Fruit fly (Drosophila melanogaster): ENCODE data around the gene CG14864.
A peak's percentile ranks its signal among the peaks of the same experiment; 100 is the strongest.

CG14864 gene

DNA sequence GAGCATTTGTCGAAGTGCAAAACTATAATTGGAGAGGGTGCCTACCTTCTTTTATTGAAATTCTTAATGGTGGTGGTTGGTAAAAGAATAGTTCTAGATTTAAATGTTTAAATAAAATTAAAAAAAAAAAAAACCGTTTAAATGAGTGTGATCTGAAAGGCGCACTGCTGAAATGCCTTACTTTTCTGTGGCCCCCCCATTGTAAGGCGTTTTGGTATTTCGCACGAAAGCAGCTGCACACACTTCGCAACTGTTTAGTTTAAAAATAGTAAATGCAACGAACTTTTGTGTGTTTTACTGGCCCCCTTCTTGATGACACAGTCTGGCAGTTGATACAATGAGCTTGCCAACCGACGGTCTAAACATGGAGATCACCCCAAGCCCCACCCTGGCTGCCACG, at the start of gene CG14864, which contains the start of gene Zip88E:
Gene CG14864, minus strand, starts transcription at position 113 of the 400 bp plus-strand sequence.
Gene Zip88E, plus strand, starts transcription at position 237 of the 400 bp plus-strand sequence.
- TF ChIP-seq CG17801 (GFP tag; optimal IDR thresholded peaks at IDR 0.05; ENCODE audit: partially characterized antibody), result peak; percentile 21

- TF ChIP-seq CG17801 (GFP tag; optimal IDR thresholded peaks at IDR 0.05; ENCODE audit: partially characterized antibody), result no peak
Measured at dm6 chr3R:15316326-15316725, 48.0 kb upstream of the CG14864 start, which contains the start of gene CG14866. TSS of gene CG14866 (plus strand) at chr3R:15316471.

DNA sequence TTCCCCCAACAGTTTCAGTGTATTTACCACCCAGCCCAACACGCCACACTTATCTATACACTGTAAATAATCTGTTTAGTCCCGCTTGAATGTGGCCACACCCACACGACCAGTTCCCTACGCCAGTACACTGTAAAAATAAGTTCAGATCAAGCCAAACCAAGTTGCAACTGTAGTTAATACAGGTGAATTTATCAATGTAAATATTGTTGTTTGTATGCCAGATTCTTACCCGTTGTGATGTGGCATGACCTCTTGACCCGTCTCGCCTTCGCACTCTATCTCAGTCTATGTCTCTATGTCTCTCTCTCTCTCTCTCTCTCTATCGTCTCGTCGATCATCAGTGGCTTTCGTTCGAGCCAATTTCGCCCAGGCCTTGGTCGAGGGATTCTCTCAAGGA, 45.5 kb upstream of the CG14864 start:
- TF ChIP-seq CG17801 (GFP tag; optimal IDR thresholded peaks at IDR 0.05; ENCODE audit: partially characterized antibody), result no peak

dm6 chr3R:15310695-15311094, 42.4 kb upstream of the CG14864 start:
- no peak for TF ChIP-seq CG17801 (GFP tag; optimal IDR thresholded peaks at IDR 0.05; ENCODE audit: partially characterized antibody)

DNA sequence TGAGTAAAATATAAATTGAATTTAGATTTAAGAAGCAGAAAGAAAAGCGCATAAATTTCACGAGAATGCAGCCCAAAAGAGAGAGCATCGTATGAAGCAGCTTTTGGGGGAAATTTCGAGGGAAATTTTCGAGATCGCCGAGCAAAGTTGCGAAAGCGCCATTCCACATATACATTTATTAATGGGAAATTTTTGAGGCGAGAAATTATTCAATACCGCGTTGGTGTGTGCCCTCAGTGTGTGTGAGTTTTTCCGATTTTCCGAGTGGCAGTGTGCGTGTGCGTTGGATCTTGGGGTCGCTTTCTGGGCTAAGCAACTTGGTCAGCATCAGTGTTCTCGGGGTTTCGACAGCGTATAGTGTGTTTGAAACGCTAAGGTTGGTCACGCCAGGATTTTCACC, 41.6 kb upstream of the CG14864 start, which contains the start of gene Tm2:
Gene Tm2, plus strand, starts transcription at position 270 of the 400 bp plus-strand sequence.
- no peak for TF ChIP-seq CG17801 (GFP tag; optimal IDR thresholded peaks at IDR 0.05; ENCODE audit: partially characterized antibody)

- TF ChIP-seq CG17801 (GFP tag; optimal IDR thresholded peaks at IDR 0.05; ENCODE audit: partially characterized antibody), result no peak
Measured at dm6 chr3R:15305246-15305645, 36.9 kb upstream of the CG14864 start.

dm6 chr3R:15297904-15298303, 29.6 kb upstream of the CG14864 start:
- no peak for TF ChIP-seq CG17801 (GFP tag; optimal IDR thresholded peaks at IDR 0.05; ENCODE audit: partially characterized antibody)

DNA sequence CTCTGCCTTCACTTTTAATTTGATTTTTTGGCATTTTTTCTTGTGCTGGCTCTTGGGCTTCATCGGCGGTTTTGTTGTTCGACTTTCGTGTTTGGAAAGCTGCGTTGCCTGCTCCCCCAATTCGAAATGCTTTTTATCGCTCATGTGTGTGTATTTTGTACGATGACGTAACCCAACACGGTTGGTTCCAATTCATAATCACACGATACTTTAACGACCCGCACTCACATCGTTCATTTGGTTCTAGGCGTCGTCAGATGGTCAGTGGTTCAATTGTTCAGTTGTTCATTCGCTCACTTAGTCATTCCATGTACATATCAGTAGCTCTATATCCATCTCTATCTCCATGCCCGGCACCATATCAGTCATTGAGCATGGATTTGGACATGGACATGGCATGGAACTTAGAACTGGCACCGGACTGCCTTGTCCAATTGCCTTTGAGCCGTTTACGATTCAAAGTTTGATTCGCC, 25.6 kb upstream of the CG14864 start:
- no peak for TF ChIP-seq CG17801 (GFP tag; optimal IDR thresholded peaks at IDR 0.05; ENCODE audit: partially characterized antibody)

DNA sequence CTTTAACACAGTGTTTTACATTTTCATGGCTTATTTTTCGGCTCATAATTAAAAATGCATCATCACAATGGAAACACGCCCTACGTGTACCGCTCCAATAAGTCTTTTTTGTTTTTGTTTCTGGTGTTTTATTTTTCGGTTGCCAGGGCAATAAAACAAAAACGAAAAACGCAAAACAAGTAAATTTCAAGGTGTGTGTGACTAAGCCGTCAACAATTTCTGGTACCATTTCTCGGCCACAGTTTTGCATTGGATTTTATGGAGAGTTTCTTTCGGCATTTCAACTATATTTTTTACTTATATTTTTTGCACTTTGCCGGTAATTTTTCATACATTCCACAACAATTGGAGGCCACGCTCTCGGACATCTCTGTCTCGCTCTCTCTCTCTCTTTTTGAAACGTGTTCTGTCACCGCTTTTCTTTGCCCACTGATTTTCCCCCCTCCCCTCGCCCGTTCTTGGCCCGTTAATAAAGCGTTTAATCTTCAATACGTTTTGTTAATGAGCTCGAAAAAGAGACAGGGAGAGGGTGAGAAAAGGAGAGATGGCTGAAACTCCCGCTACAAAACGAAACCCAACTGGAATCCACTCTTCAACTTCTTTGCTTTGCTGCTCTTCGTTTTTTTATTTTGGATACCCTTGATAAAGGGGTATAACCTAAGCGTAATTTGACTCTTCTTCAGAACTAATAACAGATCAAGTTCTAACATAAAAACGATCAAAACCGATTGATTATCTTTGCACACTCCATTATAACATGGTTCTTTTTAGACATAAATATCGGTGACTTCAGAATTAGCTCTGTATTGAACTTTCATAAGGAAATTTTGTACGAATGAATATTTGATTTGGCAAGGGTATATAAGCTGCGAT, 24.9 kb upstream of the CG14864 start:
- TF ChIP-seq CG17801 (GFP tag; optimal IDR thresholded peaks at IDR 0.05; ENCODE audit: partially characterized antibody), result peak; percentile 98

- TF ChIP-seq CG17801 (GFP tag; optimal IDR thresholded peaks at IDR 0.05; ENCODE audit: partially characterized antibody), result no peak
Measured at dm6 chr3R:15292241-15293004, 24.1 kb upstream of the CG14864 start.

DNA sequence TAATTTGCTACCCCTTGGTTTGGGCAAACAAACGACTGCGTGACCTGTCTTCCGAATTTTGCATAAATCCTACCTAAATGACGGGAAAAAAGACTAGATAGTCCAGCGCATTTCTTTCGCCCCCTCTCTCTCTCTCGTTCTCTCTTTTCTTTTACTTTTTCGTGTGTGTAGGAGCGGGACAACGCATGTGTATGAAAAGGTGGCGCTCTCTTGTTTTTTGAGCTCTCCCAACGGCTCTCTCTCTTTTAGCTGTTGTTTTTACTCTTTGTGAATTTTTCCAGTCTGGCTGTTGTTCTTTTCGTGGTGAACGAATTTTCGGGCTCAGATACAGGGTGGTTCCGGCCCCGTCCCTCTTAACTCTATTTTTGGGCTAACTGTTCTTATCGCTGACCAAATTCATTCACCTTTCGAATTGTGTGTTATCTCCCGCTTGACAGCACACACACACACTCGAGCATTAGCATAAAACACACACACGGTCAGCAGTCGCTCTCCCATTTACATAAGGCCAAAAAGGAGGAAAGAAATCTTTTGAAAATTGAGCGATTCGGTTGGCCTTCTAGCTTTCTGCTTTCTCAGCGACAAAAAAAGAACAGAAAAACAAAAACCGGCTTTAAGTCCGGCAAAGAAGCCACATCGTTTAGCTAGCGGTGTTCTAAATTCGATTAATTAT, 23.3 kb upstream of the CG14864 start:
- TF ChIP-seq CG17801 (GFP tag; optimal IDR thresholded peaks at IDR 0.05; ENCODE audit: partially characterized antibody), result no peak

- TF ChIP-seq CG17801 (GFP tag; optimal IDR thresholded peaks at IDR 0.05; ENCODE audit: partially characterized antibody), result peak; percentile 68
Measured at dm6 chr3R:15290642-15291118, 22.3 kb upstream of the CG14864 start, which contains the start of gene CG45218. TSS of gene CG45218 (minus strand) at chr3R:15290799.

dm6 chr3R:15289828-15290641, 21.7 kb upstream of the CG14864 start:
- TF ChIP-seq CG17801 (GFP tag; optimal IDR thresholded peaks at IDR 0.05; ENCODE audit: partially characterized antibody), result no peak

DNA sequence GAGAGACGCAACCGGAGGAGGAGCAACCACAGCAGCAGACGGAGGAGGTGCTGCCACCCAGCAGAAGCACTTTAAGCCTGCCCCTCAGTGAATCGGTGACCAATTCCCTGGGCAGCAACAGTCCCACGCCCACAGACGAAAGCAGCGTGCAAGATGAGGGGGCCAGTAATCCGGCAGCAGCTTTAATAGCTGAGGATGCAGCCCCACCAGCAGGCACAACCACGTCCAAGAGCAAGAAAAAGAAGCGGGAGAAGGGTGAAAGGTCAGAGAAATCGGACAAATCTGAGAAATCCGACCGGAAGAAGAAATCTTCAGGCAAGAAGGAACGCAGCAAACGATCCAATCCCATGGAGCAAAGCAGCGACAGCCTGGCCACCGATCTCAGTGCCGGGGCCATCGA, 20.5 kb upstream of the CG14864 start:
- TF ChIP-seq CG17801 (GFP tag; optimal IDR thresholded peaks at IDR 0.05; ENCODE audit: partially characterized antibody), result no peak

Measured in ovary, adult (tissue).